Fruit fly (Drosophila melanogaster): ENCODE measurements around the gene CG18545.

- no peak for TF ChIP-seq h (GFP tag; optimal IDR thresholded peaks at IDR 0.05)
- no peak for TF ChIP-seq Myc (optimal IDR thresholded peaks at IDR 0.05)
- no peak for TF ChIP-seq Dfd (GFP tag; optimal IDR thresholded peaks at IDR 0.05)
- TF ChIP-seq Hr78 (GFP tag; optimal IDR thresholded peaks at IDR 0.05), result no peak
- TF ChIP-seq jim (GFP tag; optimal IDR thresholded peaks at IDR 0.05), result no peak
- no peak for TF ChIP-seq psq (GFP tag; optimal IDR thresholded peaks at IDR 0.05)
- no peak for TF ChIP-seq OdsH (GFP tag; optimal IDR thresholded peaks at IDR 0.05)
- TF ChIP-seq ey (GFP tag; optimal IDR thresholded peaks at IDR 0.05), result no peak
- no peak for TF ChIP-seq br (GFP tag; optimal IDR thresholded peaks at IDR 0.05)
Measured at dm6 chr3R:10311076-10311744, 29.5 kb upstream of the CG18545 start, which contains the start of gene CG6293.

Data from whole organism, wandering third instar larva.